Fruit fly (Drosophila melanogaster): Measurements from ENCODE around the gene tbc.

Gene tbc

dm6 chrX:20448828-20449427 lies at the start of gene tbc:
Gene tbc, plus strand, starts transcription at chrX:20449331.
- TF ChIP-seq insv (optimal IDR thresholded peaks at IDR 0.05) (no peak), psq (optimal IDR thresholded peaks at IDR 0.05) (no peak), Sin3A (optimal IDR thresholded peaks at IDR 0.05) (no peak), ttk (optimal IDR thresholded peaks at IDR 0.05) (no peak), Myc (optimal IDR thresholded peaks at IDR 0.05) (no peak), h (optimal IDR thresholded peaks at IDR 0.05) (no peak)

dm6 chrX:20411635-20412034 lies 37.5 kb upstream of the tbc start:
- TF ChIP-seq insv (optimal IDR thresholded peaks at IDR 0.05) (no peak), h (optimal IDR thresholded peaks at IDR 0.05) (no peak), Myc (optimal IDR thresholded peaks at IDR 0.05) (no peak), psq (optimal IDR thresholded peaks at IDR 0.05) (no peak), Sin3A (optimal IDR thresholded peaks at IDR 0.05) (no peak), ttk (optimal IDR thresholded peaks at IDR 0.05) (no peak)

- TF ChIP-seq Myc (optimal IDR thresholded peaks at IDR 0.05) (no peak), psq (optimal IDR thresholded peaks at IDR 0.05) (no peak), Sin3A (optimal IDR thresholded peaks at IDR 0.05) (no peak), insv (optimal IDR thresholded peaks at IDR 0.05) (no peak), ttk (optimal IDR thresholded peaks at IDR 0.05) (no peak), h (optimal IDR thresholded peaks at IDR 0.05) (no peak)
These were observed 35.6 kb upstream of the tbc start, which contains the start of gene CG15459 for dm6 chrX:20413481-20413880. Gene CG15459, minus strand, starts transcription at chrX:20413581.

dm6 chrX:20414099-20414498 lies 35.0 kb upstream of the tbc start, which contains the start of gene CG15458:
Gene CG15458, minus strand, starts transcription at chrX:20414199.
- TF ChIP-seq Sin3A (optimal IDR thresholded peaks at IDR 0.05) (no peak), h (optimal IDR thresholded peaks at IDR 0.05) (no peak), insv (optimal IDR thresholded peaks at IDR 0.05) (no peak), psq (optimal IDR thresholded peaks at IDR 0.05) (no peak), Myc (optimal IDR thresholded peaks at IDR 0.05) (no peak), ttk (optimal IDR thresholded peaks at IDR 0.05) (no peak)

dm6 chrX:20415444-20415843 lies 33.7 kb upstream of the tbc start, which contains the start of gene Obp19a:
Gene Obp19a, plus strand, starts transcription at chrX:20415744.
- TF ChIP-seq h (optimal IDR thresholded peaks at IDR 0.05), result no peak
- no peak for TF ChIP-seq psq (optimal IDR thresholded peaks at IDR 0.05)

- no peak for TF ChIP-seq Sin3A (optimal IDR thresholded peaks at IDR 0.05)
- TF ChIP-seq psq (optimal IDR thresholded peaks at IDR 0.05), result no peak
- no peak for TF ChIP-seq insv (optimal IDR thresholded peaks at IDR 0.05)
- no peak for TF ChIP-seq h (optimal IDR thresholded peaks at IDR 0.05)
- no peak for TF ChIP-seq ttk (optimal IDR thresholded peaks at IDR 0.05)
- TF ChIP-seq Myc (optimal IDR thresholded peaks at IDR 0.05), result no peak
These were observed 32.7 kb upstream of the tbc start, which contains the start of gene Obp19b for dm6 chrX:20416433-20416832. Gene Obp19b, plus strand, starts transcription at chrX:20416733.

dm6 chrX:20418864-20419263 lies 30.3 kb upstream of the tbc start, which contains the start of gene Obp19c:
Gene Obp19c, minus strand, starts transcription at chrX:20418964.
- TF ChIP-seq insv (optimal IDR thresholded peaks at IDR 0.05), result no peak
- no peak for TF ChIP-seq Sin3A (optimal IDR thresholded peaks at IDR 0.05)
- TF ChIP-seq Myc (optimal IDR thresholded peaks at IDR 0.05), result no peak
- no peak for TF ChIP-seq psq (optimal IDR thresholded peaks at IDR 0.05)
- no peak for TF ChIP-seq ttk (optimal IDR thresholded peaks at IDR 0.05)
- no peak for TF ChIP-seq h (optimal IDR thresholded peaks at IDR 0.05)

dm6 chrX:20419313-20419712 lies 29.8 kb upstream of the tbc start, which contains the start of gene Obp19d:
Gene Obp19d, plus strand, starts transcription at chrX:20419613.
- no peak for TF ChIP-seq psq (optimal IDR thresholded peaks at IDR 0.05)
- no peak for TF ChIP-seq insv (optimal IDR thresholded peaks at IDR 0.05)
- TF ChIP-seq ttk (optimal IDR thresholded peaks at IDR 0.05), result no peak
- TF ChIP-seq Myc (optimal IDR thresholded peaks at IDR 0.05), result no peak
- TF ChIP-seq Sin3A (optimal IDR thresholded peaks at IDR 0.05), result no peak
- TF ChIP-seq h (optimal IDR thresholded peaks at IDR 0.05), result no peak

- TF ChIP-seq insv (optimal IDR thresholded peaks at IDR 0.05) (no peak), ttk (optimal IDR thresholded peaks at IDR 0.05) (no peak), Myc (optimal IDR thresholded peaks at IDR 0.05) (no peak), Sin3A (optimal IDR thresholded peaks at IDR 0.05) (no peak), h (optimal IDR thresholded peaks at IDR 0.05) (no peak), psq (optimal IDR thresholded peaks at IDR 0.05) (no peak)
These were observed 26.0 kb upstream of the tbc start for dm6 chrX:20423158-20423557.

- TF ChIP-seq h (optimal IDR thresholded peaks at IDR 0.05), result no peak
- no peak for TF ChIP-seq Sin3A (optimal IDR thresholded peaks at IDR 0.05)
- no peak for TF ChIP-seq psq (optimal IDR thresholded peaks at IDR 0.05)
- no peak for TF ChIP-seq ttk (optimal IDR thresholded peaks at IDR 0.05)
- TF ChIP-seq Myc (optimal IDR thresholded peaks at IDR 0.05), result no peak
- no peak for TF ChIP-seq insv (optimal IDR thresholded peaks at IDR 0.05)
These were observed 25.4 kb upstream of the tbc start, which contains the start of the genes Pp4-19C and cactin for dm6 chrX:20423747-20424165. Gene Pp4-19C, minus strand, starts transcription at chrX:20424002. Gene cactin, plus strand, starts transcription at chrX:20424069.

dm6 chrX:20426818-20427217 lies 22.3 kb upstream of the tbc start, which contains the start of gene CG15456:
Gene CG15456, minus strand, starts transcription at chrX:20427042.
- no peak for TF ChIP-seq ttk (optimal IDR thresholded peaks at IDR 0.05)
- no peak for TF ChIP-seq Myc (optimal IDR thresholded peaks at IDR 0.05)
- no peak for TF ChIP-seq Sin3A (optimal IDR thresholded peaks at IDR 0.05)
- TF ChIP-seq insv (optimal IDR thresholded peaks at IDR 0.05), result no peak
- TF ChIP-seq psq (optimal IDR thresholded peaks at IDR 0.05), result no peak
- TF ChIP-seq h (optimal IDR thresholded peaks at IDR 0.05), result no peak

- no peak for TF ChIP-seq insv (optimal IDR thresholded peaks at IDR 0.05)
- no peak for TF ChIP-seq psq (optimal IDR thresholded peaks at IDR 0.05)
- TF ChIP-seq ttk (optimal IDR thresholded peaks at IDR 0.05), result no peak
- TF ChIP-seq h (optimal IDR thresholded peaks at IDR 0.05), result no peak
- TF ChIP-seq Myc (optimal IDR thresholded peaks at IDR 0.05), result no peak
- no peak for TF ChIP-seq Sin3A (optimal IDR thresholded peaks at IDR 0.05)
These were observed 19.5 kb upstream of the tbc start, which contains the start of the genes CG11710 and mal for dm6 chrX:20429482-20430204. Gene CG11710, minus strand, starts transcription at chrX:20429673. Gene mal, plus strand, starts transcription at chrX:20429675.
